Fruit fly (Drosophila melanogaster) whole organism: Measurements from ENCODE around the gene CG31275.

Source experiments
- CG8478 ChIP-seq: fragments of >200 bp; optimal IDR thresholded peaks from 2 replicates; lab custom pipeline; 2018; ENCODE audit warnings: inconsistent platforms
- Dll ChIP-seq: fragments of >200 bp; optimal IDR thresholded peaks from 2 replicates; lab custom pipeline; 2017
- EcR ChIP-seq, 2 experiments: fragments of >200 bp; optimal IDR thresholded peaks; 2 replicates each; lab custom pipeline; 2017; ENCODE audit warnings: missing biosample characterization in 2 of 2, missing genetic modification characterization in 2 of 2, missing genetic modification reagents in 2 of 2
- psq ChIP-seq: fragments of >200 bp; optimal IDR thresholded peaks from 2 replicates; lab custom pipeline; 2017
- usp ChIP-seq: fragments of >200 bp; optimal IDR thresholded peaks from 2 replicates; lab custom pipeline; 2017; ENCODE audit warnings: missing biosample characterization, missing genetic modification characterization, mixed read lengths

DNA sequence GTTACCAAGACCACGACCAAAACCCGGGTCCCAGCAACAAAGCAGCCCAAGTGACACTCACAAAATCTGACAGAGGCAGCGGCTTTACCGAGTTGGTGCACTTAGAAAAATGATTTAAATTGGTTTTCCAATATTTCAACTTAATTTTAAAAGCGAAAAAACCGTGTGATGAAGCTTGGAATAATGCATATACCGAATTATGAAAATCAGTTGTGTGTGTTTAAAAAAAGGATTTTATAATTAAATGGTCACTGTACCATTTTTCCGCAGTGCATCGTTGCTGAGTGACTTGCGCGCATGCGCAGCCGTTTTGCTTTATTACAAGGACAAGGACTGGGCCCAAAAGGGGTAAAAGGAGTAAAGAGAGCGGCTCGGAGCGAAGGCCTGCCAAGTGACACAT is 33.2 kb downstream of the CG31275 start:
- TF ChIP-seq Dll (lab: Kevin White, UChicago) = no peak
- no peak for TF ChIP-seq CG8478 (lab: Kevin White, UChicago)
- no peak for TF ChIP-seq psq (lab: Kevin White, UChicago)
- no peak for TF ChIP-seq usp (GFP tag; lab: Kevin White, UChicago)
- no peak for TF ChIP-seq EcR (GFP tag; optimal IDR thresholded peaks at IDR 0.05; lab: Kevin White, UChicago)
